Worm (Caenorhabditis elegans): ENCODE results near the gene olrn-1.

DNA sequence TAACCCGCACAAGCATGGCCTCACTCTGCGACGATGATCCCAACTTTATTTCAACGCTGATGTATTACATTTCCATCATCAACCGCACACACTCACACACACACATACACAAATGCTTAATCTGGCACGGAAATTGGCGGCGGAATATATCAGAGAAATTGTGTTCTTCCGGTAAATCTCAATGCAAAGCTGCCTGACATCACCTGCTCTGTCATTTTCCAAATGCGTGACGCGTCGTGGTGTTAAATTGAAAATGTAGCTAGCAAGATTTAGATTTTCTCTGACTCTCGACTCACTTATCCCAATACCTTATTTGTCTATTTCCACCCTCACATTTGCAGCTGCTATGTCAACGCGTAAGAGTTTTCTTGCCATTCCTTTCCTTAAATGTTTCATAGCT is 1.8 kb downstream of the olrn-1 start:
- no peak for TF ChIP-seq pqm-1 (tag; optimal IDR thresholded peaks at IDR 0.05)
- no peak for TF ChIP-seq unc-86 (tag; optimal IDR thresholded peaks at IDR 0.05)
- TF ChIP-seq tbx-7 (tag; optimal IDR thresholded peaks at IDR 0.05), result no peak
- TF ChIP-seq syd-9 (tag; optimal IDR thresholded peaks at IDR 0.05), result no peak
- no peak for TF ChIP-seq K09A11.1 (tag; optimal IDR thresholded peaks at IDR 0.05; ENCODE audit: insufficient read depth)
- no peak for TF ChIP-seq dmd-4 (tag; optimal IDR thresholded peaks at IDR 0.05; ENCODE audit: borderline replicate concordance)

Measured in whole organism, late embryonic.